Worm (Caenorhabditis elegans) whole organism, L4 larva: Measurements from ENCODE around the gene cup-16.

Experiments used
- F10B5.3 ChIP-seq: sonication (generic microtip); optimal IDR thresholded peaks from 2 replicates; lab custom pipeline; 2016; ENCODE audit warnings: mild to moderate bottlenecking, missing genetic modification characterization, missing compliant biosample characterization
- F37D6.2 ChIP-seq: sonication (generic microtip); optimal IDR thresholded peaks from 2 replicates; lab custom pipeline; 2016; ENCODE audit warnings: mild to moderate bottlenecking, missing genetic modification characterization, missing compliant biosample characterization
- T20F7.1 ChIP-seq: fragments of 200-800 bp; sonication (Bioruptor generic); optimal IDR thresholded peaks from 2 replicates; lab custom pipeline; 2018; ENCODE audit warnings: mild to moderate bottlenecking, missing genetic modification characterization, missing compliant biosample characterization
- T26A8.4 ChIP-seq: fragments of 200-800 bp; sonication (Bioruptor generic); IDR thresholded peaks from 2 replicates; pipeline ENCODE4 v1.3.6; 2022; ENCODE audit warnings: missing genetic modification characterization, missing compliant biosample characterization
- Y105C5A.15 ChIP-seq: fragments of 200-800 bp; sonication (Bioruptor generic); IDR thresholded peaks from 2 replicates; pipeline ENCODE4 v1.3.6; 2022; ENCODE audit warnings: missing genetic modification characterization, missing compliant biosample characterization
- Y48G9A.11 ChIP-seq: fragments of 200-800 bp; sonication (Bioruptor generic); IDR thresholded peaks from 2 replicates; pipeline ENCODE4 v1.3.6; 2022; ENCODE audit warnings: missing genetic modification reagents, missing genetic modification characterization, missing compliant biosample characterization
- Y5F2A.4 ChIP-seq: fragments of 200-800 bp; sonication (Bioruptor generic); optimal IDR thresholded peaks from 2 replicates; lab custom pipeline; 2018; ENCODE audit warnings: mild to moderate bottlenecking, missing genetic modification characterization, missing compliant biosample characterization
- ZK337.2 ChIP-seq: fragments of 200-800 bp; sonication (Bioruptor generic); IDR thresholded peaks from 2 replicates; pipeline ENCODE4 v1.3.6; 2022; ENCODE audit warnings: missing genetic modification reagents, missing genetic modification characterization, missing compliant biosample characterization
- ama-1 ChIP-seq: fragments of 150-350 bp; optimal IDR thresholded peaks from 2 replicates; lab custom pipeline; 2014; ENCODE audit warnings: inconsistent platforms, mixed read lengths
- arid-1 ChIP-seq: fragments of 200-800 bp; sonication (Bioruptor generic); conservative IDR thresholded peaks from 2 replicates; pipeline ENCODE4 v1.3.6; 2022; ENCODE audit warnings: missing genetic modification reagents, missing genetic modification characterization, missing compliant biosample characterization
- attf-4 ChIP-seq: sonication (generic microtip); optimal IDR thresholded peaks from 3 replicates; lab custom pipeline; 2017; ENCODE audit warnings: missing biosample characterization, missing genetic modification characterization
- ceh-20 ChIP-seq: fragments of 200-800 bp; sonication (Bioruptor generic); IDR thresholded peaks from 2 replicates; pipeline ENCODE4 v1.3.6; 2022; ENCODE audit warnings: missing genetic modification reagents, missing genetic modification characterization, missing compliant biosample characterization
- ceh-32 ChIP-seq: sonication (generic microtip); optimal IDR thresholded peaks from 2 replicates; lab custom pipeline; 2016; ENCODE audit warnings: mild to moderate bottlenecking, missing genetic modification characterization, missing compliant biosample characterization; ENCODE audit not compliant: poor library complexity
- ces-1 ChIP-seq: fragments of 150-350 bp; sonication (generic microtip); optimal IDR thresholded peaks from 4 replicates; lab custom pipeline; 2014; ENCODE audit warnings: missing biosample characterization, missing genetic modification reagents, missing genetic modification characterization
- cey-2 ChIP-seq: sonication (generic microtip); optimal IDR thresholded peaks from 3 replicates; lab custom pipeline; 2017; ENCODE audit warnings: missing genetic modification characterization, mild to moderate bottlenecking, missing compliant biosample characterization, antibody characterized with exemption, borderline replicate concordance; ENCODE audit not compliant: insufficient read depth
- daf-8 ChIP-seq: fragments of 200-800 bp; sonication (Bioruptor generic); IDR thresholded peaks from 2 replicates; pipeline ENCODE4 v1.3.6; 2022; ENCODE audit warnings: missing genetic modification characterization, missing compliant biosample characterization
- dmd-6 ChIP-seq: fragments of 200-800 bp; sonication (Bioruptor generic); IDR thresholded peaks from 2 replicates; pipeline ENCODE4 v1.3.6; 2022; ENCODE audit warnings: missing genetic modification reagents, missing genetic modification characterization, missing compliant biosample characterization
- dpl-1 ChIP-seq: fragments of 150-350 bp; optimal IDR thresholded peaks from 2 replicates; lab custom pipeline; 2014; ENCODE audit warnings: missing biosample characterization, missing genetic modification reagents, missing genetic modification characterization
- duxl-1 ChIP-seq: sonication (generic microtip); optimal IDR thresholded peaks from 2 replicates; lab custom pipeline; 2016; ENCODE audit warnings: mild to moderate bottlenecking, missing genetic modification characterization, moderate library complexity, missing compliant biosample characterization; ENCODE audit not compliant: poor library complexity
- egl-27 ChIP-seq: sonication (generic microtip); optimal IDR thresholded peaks from 3 replicates; lab custom pipeline; 2017; ENCODE audit warnings: missing biosample characterization, missing genetic modification reagents, missing genetic modification characterization
- egl-43 ChIP-seq: fragments of 200-800 bp; sonication (Bioruptor generic); IDR thresholded peaks from 2 replicates; pipeline ENCODE4 v1.3.6; 2022; ENCODE audit warnings: missing genetic modification reagents, missing genetic modification characterization, missing compliant biosample characterization
- fos-1 ChIP-seq: fragments of 150-350 bp; optimal IDR thresholded peaks from 2 replicates; lab custom pipeline; 2014; ENCODE audit warnings: missing biosample characterization, missing genetic modification characterization
- gei-8 ChIP-seq: fragments of 200-800 bp; sonication (Bioruptor generic); optimal IDR thresholded peaks from 2 replicates; lab custom pipeline; 2018; ENCODE audit warnings: mild to moderate bottlenecking, missing genetic modification characterization, missing compliant biosample characterization
- hif-1 ChIP-seq, 2 experiments: sonication (generic microtip); optimal IDR thresholded peaks; 2 replicates each; lab custom pipeline; 2016 to 2017; ENCODE audit warnings: missing compliant biosample characterization in 2 of 2, missing genetic modification characterization in 2 of 2, missing genetic modification reagents in 2 of 2, missing genotype in 2 of 2, mild to moderate bottlenecking in 1 of 2
- lim-7 ChIP-seq: fragments of 200-800 bp; sonication (Bioruptor generic); IDR thresholded peaks from 2 replicates; pipeline ENCODE4 v1.3.6; 2022; ENCODE audit warnings: missing genetic modification characterization, missing compliant biosample characterization
- lin-1 ChIP-seq: fragments of 200-800 bp; sonication (Bioruptor generic); IDR thresholded peaks from 2 replicates; pipeline ENCODE4 v1.3.6; 2022; ENCODE audit warnings: missing genetic modification reagents, missing genetic modification characterization, missing compliant biosample characterization
- lin-13 ChIP-seq: fragments of 150-350 bp; optimal IDR thresholded peaks from 2 replicates; lab custom pipeline; 2014; ENCODE audit warnings: missing biosample characterization, missing genetic modification reagents, missing genetic modification characterization
- lin-15B ChIP-seq: fragments of 150-350 bp; sonication (generic microtip); optimal IDR thresholded peaks from 3 replicates; lab custom pipeline; 2014; ENCODE audit warnings: missing biosample characterization, missing genetic modification characterization
- lin-39 ChIP-seq: fragments of 150-350 bp; optimal IDR thresholded peaks from 2 replicates; lab custom pipeline; 2014; ENCODE audit warnings: missing biosample characterization, missing genetic modification reagents, missing genetic modification characterization
- madf-5 ChIP-seq, 2 experiments: fragments of 200-800 bp; sonication (Bioruptor generic); IDR thresholded peaks; 2 replicates each; pipeline ENCODE4 v1.3.6; 2022; ENCODE audit warnings: missing compliant biosample characterization in 2 of 2, missing genetic modification characterization in 2 of 2
- mes-2 ChIP-seq: sonication (generic microtip); optimal IDR thresholded peaks from 2 replicates; lab custom pipeline; 2016; ENCODE audit warnings: missing genotype, mild to moderate bottlenecking, missing genetic modification characterization, missing compliant biosample characterization; ENCODE audit not compliant: poor library complexity, severe bottlenecking
- mxl-2 ChIP-seq: fragments of 200-800 bp; sonication (Bioruptor generic); conservative IDR thresholded peaks from 2 replicates; pipeline ENCODE4 v1.3.6; 2022; ENCODE audit warnings: missing genetic modification reagents, missing genetic modification characterization, missing compliant biosample characterization
- mxl-3 ChIP-seq: fragments of 200-800 bp; sonication (Bioruptor generic); optimal IDR thresholded peaks from 2 replicates; lab custom pipeline; 2018; ENCODE audit warnings: mild to moderate bottlenecking, missing genetic modification characterization, missing compliant biosample characterization
- nhr-111 ChIP-seq: fragments of 200-800 bp; sonication (Bioruptor generic); optimal IDR thresholded peaks from 2 replicates; lab custom pipeline; 2018; ENCODE audit warnings: mild to moderate bottlenecking, missing genetic modification characterization, missing compliant biosample characterization
- nhr-25 ChIP-seq: sonication (generic microtip); optimal IDR thresholded peaks from 2 replicates; lab custom pipeline; 2017; ENCODE audit warnings: missing genetic modification characterization, mild to moderate bottlenecking, missing compliant biosample characterization, antibody characterized with exemption, moderate library complexity, borderline replicate concordance; ENCODE audit not compliant: insufficient read depth
- nhr-41 ChIP-seq: fragments of 200-800 bp; sonication (Bioruptor generic); IDR thresholded peaks from 2 replicates; pipeline ENCODE4 v1.3.6; 2022; ENCODE audit warnings: missing genetic modification reagents, missing genetic modification characterization, missing compliant biosample characterization
- nhr-6 ChIP-seq: fragments of 150-350 bp; optimal IDR thresholded peaks from 2 replicates; lab custom pipeline; 2014; ENCODE audit warnings: missing biosample characterization, missing genetic modification characterization
- nhr-76 ChIP-seq: fragments of 150-350 bp; optimal IDR thresholded peaks from 2 replicates; lab custom pipeline; 2014; ENCODE audit warnings: missing biosample characterization, missing genetic modification characterization
- pha-4 ChIP-seq, 2 experiments: fragments of 150-350 bp in 1 of 2; fragments of 200-800 bp in 1 of 2; sonication (Bioruptor generic) in 1 of 2; IDR thresholded peaks in 1 of 2; optimal IDR thresholded peaks in 1 of 2; 2 replicates each; pipeline versions ENCODE4 v1.3.6 to Lab custom; 2014 to 2022; ENCODE audit warnings: missing genetic modification characterization in 2 of 2, missing genetic modification reagents in 2 of 2, missing biosample characterization in 1 of 2, missing compliant biosample characterization in 1 of 2
- pqm-1 ChIP-seq: sonication (generic microtip); optimal IDR thresholded peaks from 2 replicates; lab custom pipeline; 2017; ENCODE audit warnings: missing biosample characterization, missing genetic modification characterization
- set-16 ChIP-seq: fragments of 200-800 bp; sonication (Bioruptor generic); IDR thresholded peaks from 2 replicates; pipeline ENCODE4 v1.3.6; 2022; ENCODE audit warnings: missing genetic modification reagents, missing genetic modification characterization, missing compliant biosample characterization
- skn-1 ChIP-seq: fragments of 150-350 bp; optimal IDR thresholded peaks from 2 replicates; lab custom pipeline; 2014; ENCODE audit warnings: missing biosample characterization, missing genetic modification characterization
- snpc-1.2 ChIP-seq: fragments of 200-800 bp; sonication (Bioruptor generic); IDR thresholded peaks from 2 replicates; pipeline ENCODE4 v1.3.6; 2022; ENCODE audit warnings: missing genetic modification reagents, missing genetic modification characterization, missing compliant biosample characterization
- snpc-4 ChIP-seq: fragments of 150-350 bp; optimal IDR thresholded peaks from 2 replicates; lab custom pipeline; 2014; ENCODE audit warnings: missing biosample characterization, missing genetic modification characterization
- tag-97 ChIP-seq: fragments of 200-800 bp; sonication (Bioruptor generic); IDR thresholded peaks from 2 replicates; pipeline ENCODE4 v1.3.6; 2022; ENCODE audit warnings: missing genetic modification characterization, missing compliant biosample characterization
- tra-1 ChIP-seq: fragments of 200-800 bp; sonication (Bioruptor generic); IDR thresholded peaks from 2 replicates; pipeline ENCODE4 v1.3.6; 2022; ENCODE audit warnings: missing genetic modification reagents, missing genetic modification characterization, missing compliant biosample characterization
- unc-39 ChIP-seq: sonication (generic microtip); optimal IDR thresholded peaks from 2 replicates; lab custom pipeline; 2017; ENCODE audit warnings: missing biosample characterization, missing genetic modification characterization
- vab-7 ChIP-seq: fragments of 200-800 bp; sonication (Bioruptor generic); IDR thresholded peaks from 2 replicates; pipeline ENCODE4 v1.3.6; 2022; ENCODE audit warnings: missing genetic modification reagents, missing genetic modification characterization, missing compliant biosample characterization
- zfp-3 ChIP-seq: fragments of 200-800 bp; sonication (Bioruptor generic); conservative IDR thresholded peaks from 2 replicates; pipeline ENCODE4 v1.3.6; 2022; ENCODE audit warnings: missing genetic modification reagents, missing genetic modification characterization, missing compliant biosample characterization

cup-16 gene

DNA sequence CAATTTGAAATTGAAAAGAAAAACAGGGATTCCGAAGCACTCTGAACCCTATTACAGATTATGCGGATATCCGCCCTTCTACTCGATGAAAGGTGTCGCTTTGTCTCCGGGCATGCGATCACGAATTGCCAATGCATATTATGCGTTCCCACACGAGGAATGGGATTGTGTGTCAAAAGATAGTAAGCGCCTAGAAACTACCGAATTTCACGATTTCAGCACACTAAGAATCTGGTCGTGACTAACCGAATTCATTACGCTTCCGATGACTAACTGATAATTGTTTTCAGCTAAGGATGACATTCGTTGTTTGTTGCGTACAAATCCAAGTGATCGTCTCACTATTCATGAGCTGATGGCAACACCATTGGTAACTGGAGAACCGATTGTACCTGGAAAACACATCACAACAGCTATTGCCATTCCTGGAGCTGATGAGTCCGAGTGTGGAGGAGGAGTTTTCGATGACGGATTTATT lies 39.4 kb downstream of the cup-16 start:
- TF ChIP-seq attf-4 (tag; lab: Kevin White, UChicago) (no peak), dmd-6 (GFP tag; lab: Robert Waterston, UW) (peak; percentile 10; the same call in 1 of the 2 replicates), nhr-41 (peak; percentile 43), pha-4 (GFP tag; IDR thresholded peaks at IDR 0.05; lab: Robert Waterston, UW) (no peak), pha-4 (tag; optimal IDR thresholded peaks at IDR 0.05; lab: Kevin White, UChicago) (no peak), unc-39 (tag; lab: Kevin White, UChicago) (no peak), egl-27 (tag; lab: Kevin White, UChicago) (no peak), mes-2 (tag; lab: Kevin White, UChicago) (peak; percentile 32), tag-97 (no peak), F10B5.3 (tag; lab: Kevin White, UChicago) (no peak), T20F7.1 (GFP tag; lab: Kevin White, UChicago) (peak; percentile 35), ces-1 (no peak), lin-13 (GFP tag; lab: Kevin White, UChicago) (no peak), skn-1 (tag; lab: Kevin White, UChicago) (no peak), mxl-2 (GFP tag; lab: Robert Waterston, UW) (peak; percentile 68), ama-1 (lab: Kevin White, UChicago) (peak; percentile 96), snpc-1.2 (GFP tag; lab: Robert Waterston, UW) (peak; percentile 52; the same call in 1 of the 2 replicates), hif-1 (tag; optimal IDR thresholded peaks at IDR 0.05; lab: Kevin White, UChicago) (peak in 1 of 2 experiments; percentile 13), nhr-76 (tag; lab: Kevin White, UChicago) (no peak), ZK337.2 (0 out of 2 replicates have a peak, but pooled peaks have one; percentile 1), vab-7 (GFP tag; lab: Robert Waterston, UW) (peak; percentile 49; the same call in 1 of the 2 replicates), Y105C5A.15 (GFP tag; lab: Robert Waterston, UW) (peak; percentile 74; the same call in 1 of the 2 replicates), set-16 (GFP tag; lab: Robert Waterston, UW) (no peak), T26A8.4 (GFP tag; lab: Robert Waterston, UW) (peak; percentile 64), gei-8 (GFP tag; lab: Kevin White, UChicago) (no peak), dpl-1 (GFP tag; lab: Kevin White, UChicago) (no peak), ceh-20 (GFP tag; lab: Robert Waterston, UW) (peak; percentile 64; the same call in 1 of the 2 replicates), egl-43 (0 out of 2 replicates have a peak, but pooled peaks have one; percentile 11), lin-39 (tag; lab: Kevin White, UChicago) (no peak), arid-1 (GFP tag; lab: Robert Waterston, UW) (0 out of 2 replicates have a peak, but pooled peaks have one; percentile 37), duxl-1 (tag; lab: Kevin White, UChicago) (peak; percentile 58), pqm-1 (tag; lab: Kevin White, UChicago) (no peak), zfp-3 (GFP tag; lab: Robert Waterston, UW) (peak; percentile 79; the same call in 1 of the 2 replicates), nhr-111 (GFP tag; lab: Kevin White, UChicago) (peak; percentile 77), Y48G9A.11 (GFP tag; lab: Robert Waterston, UW) (no peak), tra-1 (GFP tag; lab: Robert Waterston, UW) (peak; percentile 17; the same call in 1 of the 2 replicates), lim-7 (GFP tag; lab: Robert Waterston, UW) (peak; percentile 50; the same call in 1 of the 2 replicates), F37D6.2 (tag; lab: Kevin White, UChicago) (no peak), cey-2 (tag; lab: Kevin White, UChicago) (no peak), nhr-25 (tag; lab: Kevin White, UChicago) (peak; percentile 71), snpc-4 (tag; lab: Kevin White, UChicago) (no peak), lin-1 (GFP tag; lab: Robert Waterston, UW) (no peak), lin-15B (tag; lab: Kevin White, UChicago) (no peak), mxl-3 (GFP tag; lab: Kevin White, UChicago) (no peak), madf-5 (GFP tag; IDR thresholded peaks at IDR 0.05; lab: Robert Waterston, UW) (peak in 1 of 2 experiments; percentile 63; a peak in 1 of 4 replicates), nhr-6 (tag; lab: Kevin White, UChicago) (no peak), fos-1 (tag; lab: Kevin White, UChicago) (no peak), daf-8 (GFP tag; lab: Robert Waterston, UW) (no peak), Y5F2A.4 (GFP tag; lab: Kevin White, UChicago) (no peak), ceh-32 (no peak)
